Worm (Caenorhabditis elegans) whole organism, L1 larva: ENCODE data around the gene F47F2.1.

Experiments used
- ama-1 ChIP-seq: fragments of 150-350 bp; optimal IDR thresholded peaks from 2 replicates; lab custom pipeline; 2014
- grh-1 ChIP-seq: fragments of 200-800 bp; sonication (Bioruptor generic); IDR thresholded peaks from 2 replicates; pipeline ENCODE4 v1.3.6; 2022; ENCODE audit warnings: missing genetic modification reagents, missing genetic modification characterization, missing compliant biosample characterization
- nhr-11 ChIP-seq: fragments of 150-350 bp; optimal IDR thresholded peaks from 2 replicates; lab custom pipeline; 2014; ENCODE audit warnings: missing biosample characterization, missing genetic modification characterization
- nhr-76 ChIP-seq: sonication (generic microtip); optimal IDR thresholded peaks from 2 replicates; lab custom pipeline; 2017; ENCODE audit warnings: missing biosample characterization, missing genetic modification characterization

DNA sequence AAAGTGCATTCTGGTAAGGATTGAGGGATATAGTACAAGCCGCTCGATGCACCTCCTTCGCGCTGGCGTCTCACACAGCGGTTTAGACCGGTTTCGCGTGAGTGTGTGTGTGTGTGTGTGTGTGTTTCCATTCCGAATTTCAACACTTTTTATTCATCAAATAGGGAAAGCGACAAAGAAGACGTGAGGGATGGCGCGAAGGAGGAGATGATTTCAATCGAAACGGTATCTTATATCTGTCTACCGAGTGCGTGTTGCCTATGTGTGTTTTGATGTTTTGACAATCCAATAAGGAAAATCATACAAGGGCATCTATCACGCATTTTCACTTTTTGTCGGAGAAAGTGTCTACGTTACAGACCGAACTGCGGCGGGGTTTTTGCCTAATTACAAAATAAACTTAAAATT is 40.6 kb upstream of the F47F2.1 start:
- TF ChIP-seq nhr-76 (no peak), grh-1 (GFP tag; lab: Robert Waterston, UW) (peak; percentile 77), nhr-11 (tag; lab: Kevin White, UChicago) (no peak), ama-1 (lab: Kevin White, UChicago) (no peak)
